Fruit fly (Drosophila melanogaster) whole organism, embryonic: Measurements from ENCODE around the gene RpS17.

Experiments
- CG10366 ChIP-seq: fragments of 200-800 bp; sonication (Bioruptor generic); IDR thresholded peaks from 2 replicates; pipeline ENCODE4 v1.3.6; 2022; ENCODE audit warnings: missing biosample characterization, missing genetic modification characterization
- CG31388 ChIP-seq: fragments of 200-800 bp; sonication (Bioruptor generic); optimal IDR thresholded peaks from 2 replicates; lab custom pipeline; 2016; ENCODE audit warnings: missing biosample characterization, missing genetic modification characterization
- CG7786 ChIP-seq: fragments of 200-800 bp; sonication (Bioruptor generic); optimal IDR thresholded peaks from 2 replicates; lab custom pipeline; 2016; ENCODE audit warnings: missing biosample characterization, missing genetic modification characterization
- H15 ChIP-seq: fragments of 200-800 bp; sonication (Bioruptor generic); IDR thresholded peaks from 3 replicates; pipeline ENCODE4 v1.3.6; 2022; ENCODE audit warnings: missing biosample characterization, missing genetic modification characterization
- Neu2 ChIP-seq: fragments of 200-800 bp; sonication (Bioruptor generic); optimal IDR thresholded peaks from 3 replicates; lab custom pipeline; 2016; ENCODE audit warnings: missing biosample characterization, missing genetic modification characterization, borderline replicate concordance
- slou ChIP-seq: fragments of 200-800 bp; sonication (Bioruptor generic); optimal IDR thresholded peaks from 3 replicates; lab custom pipeline; 2016; ENCODE audit warnings: missing biosample characterization, missing genetic modification characterization

dm6 chr3L:9462247-9462769 lies 32.7 kb upstream of the RpS17 start:
- peak; percentile 63 for TF ChIP-seq CG10366 (GFP tag; lab: Robert Waterston, UW)
- TF ChIP-seq Neu2 = no peak
- TF ChIP-seq slou = no peak
- TF ChIP-seq CG7786 (GFP tag; lab: Kevin White, UChicago) = peak; percentile 46
- peak; percentile 58; the same call in 1 of the 3 replicates for TF ChIP-seq H15 (GFP tag; lab: Robert Waterston, UW)
- no peak for TF ChIP-seq CG31388
